Fruit fly (Drosophila melanogaster): ENCODE results near the gene CG7296.
A peak's percentile ranks its signal among the peaks of the same experiment; 100 is the strongest.

The CG7296 gene

DNA sequence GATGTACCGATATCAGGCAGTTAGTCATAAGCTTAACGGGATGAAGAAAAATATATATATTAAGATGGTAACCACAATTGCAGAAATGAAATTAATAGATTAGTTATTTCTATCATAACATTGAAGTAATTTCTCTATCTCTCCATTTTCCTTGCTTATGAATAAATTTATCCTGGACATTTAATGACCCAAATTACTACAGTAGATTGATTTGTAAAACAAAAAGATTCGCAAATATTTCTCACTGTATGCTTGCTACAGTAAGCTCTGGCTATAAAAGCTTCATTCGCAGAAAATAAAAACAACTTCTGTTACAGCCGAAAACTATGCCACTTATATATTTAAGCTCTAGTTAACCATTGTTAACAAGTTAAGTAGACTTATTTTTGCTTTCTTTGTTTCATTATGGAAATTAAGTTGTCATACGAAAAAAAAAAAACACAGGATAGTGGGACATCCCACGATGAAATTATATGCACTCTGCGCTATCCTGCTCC, 6.2 kb downstream of the CG7296 start, which contains the start of gene CG17105:
Gene CG17105, plus strand, starts transcription at position 447 of the 497 bp plus-strand sequence.
- peak; percentile 0 for TF ChIP-seq acj6 (GFP tag; optimal IDR thresholded peaks at IDR 0.05)
- no peak for TF ChIP-seq Lpt (GFP tag; optimal IDR thresholded peaks at IDR 0.05)
- 0 out of 3 replicates have a peak, but pooled peaks have one; percentile 18 for TF ChIP-seq CG8119 (GFP tag; IDR thresholded peaks at IDR 0.05)
- TF ChIP-seq CG3919 (GFP tag; optimal IDR thresholded peaks at IDR 0.05): peak; percentile 26
- peak; percentile 29 for TF ChIP-seq CG32006 (GFP tag; optimal IDR thresholded peaks at IDR 0.05)
- peak; percentile 61 for TF ChIP-seq CG15336 (GFP tag; IDR thresholded peaks at IDR 0.05)
- TF ChIP-seq Hr4 (GFP tag; optimal IDR thresholded peaks at IDR 0.05): peak; percentile 48
- TF ChIP-seq Eip78C (GFP tag): peak; percentile 69
- TF ChIP-seq CG4318 (GFP tag; optimal IDR thresholded peaks at IDR 0.05): no peak

dm6 chr2L:10679568-10679967, 7.3 kb downstream of the CG7296 start:
- TF ChIP-seq Eip75B (GFP tag; optimal IDR thresholded peaks at IDR 0.05) (no peak), cyc (GFP tag; optimal IDR thresholded peaks at IDR 0.05) (no peak), CG10631 (GFP tag; optimal IDR thresholded peaks at IDR 0.05) (no peak), CG9139 (GFP tag; optimal IDR thresholded peaks at IDR 0.05) (no peak), Ets96B (tag; optimal IDR thresholded peaks at IDR 0.05) (no peak), CG15336 (GFP tag; IDR thresholded peaks at IDR 0.05) (0 out of 2 replicates have a peak, but pooled peaks have one; percentile 30), Eip93F (GFP tag; optimal IDR thresholded peaks at IDR 0.05) (no peak), Lpt (GFP tag; optimal IDR thresholded peaks at IDR 0.05) (no peak), Hr4 (GFP tag; optimal IDR thresholded peaks at IDR 0.05) (peak; percentile 35), eg (GFP tag; IDR thresholded peaks at IDR 0.05) (no peak), CG3919 (GFP tag; optimal IDR thresholded peaks at IDR 0.05) (no peak), Eip78C (GFP tag) (peak; percentile 61), Sox15 (GFP tag; optimal IDR thresholded peaks at IDR 0.05) (no peak), CG31627 (GFP tag; optimal IDR thresholded peaks at IDR 0.05) (no peak), esn (GFP tag; optimal IDR thresholded peaks at IDR 0.05) (no peak), CG34406 (GFP tag; optimal IDR thresholded peaks at IDR 0.05) (no peak), fkh (GFP tag; optimal IDR thresholded peaks at IDR 0.05) (no peak), CG11902 (GFP tag; optimal IDR thresholded peaks at IDR 0.05) (no peak), pdm3 (GFP tag; optimal IDR thresholded peaks at IDR 0.05) (no peak), CG4318 (GFP tag; optimal IDR thresholded peaks at IDR 0.05) (no peak), Smox (GFP tag; optimal IDR thresholded peaks at IDR 0.05) (no peak), CG11762 (GFP tag; optimal IDR thresholded peaks at IDR 0.05; ENCODE audit: insufficient read depth) (no peak), achi (GFP tag; optimal IDR thresholded peaks at IDR 0.05) (no peak), Met (GFP tag; optimal IDR thresholded peaks at IDR 0.05) (peak; percentile 5), CG8119 (GFP tag; IDR thresholded peaks at IDR 0.05) (peak; percentile 31; the same call in 1 of the 3 replicates), CG7368 (GFP tag; optimal IDR thresholded peaks at IDR 0.05) (no peak), CG8632 (GFP tag; optimal IDR thresholded peaks at IDR 0.05) (no peak), dac (GFP tag; optimal IDR thresholded peaks at IDR 0.05) (no peak), topi (GFP tag; optimal IDR thresholded peaks at IDR 0.05) (no peak), CG16779 (tag; optimal IDR thresholded peaks at IDR 0.05) (no peak), Sox14 (GFP tag; optimal IDR thresholded peaks at IDR 0.05) (no peak), Gug (GFP tag; IDR thresholded peaks at IDR 0.05) (no peak), CG3032 (tag; optimal IDR thresholded peaks at IDR 0.05) (no peak), fd59A (GFP tag; optimal IDR thresholded peaks at IDR 0.05) (no peak), svp (GFP tag) (peak; percentile 59), salr (GFP tag; optimal IDR thresholded peaks at IDR 0.05) (no peak), CG6854 (GFP tag; optimal IDR thresholded peaks at IDR 0.05) (no peak), acj6 (GFP tag; optimal IDR thresholded peaks at IDR 0.05) (no peak), CG6792 (GFP tag; optimal IDR thresholded peaks at IDR 0.05) (no peak), CG6163 (GFP tag; IDR thresholded peaks at IDR 0.05) (0 out of 3 replicates have a peak, but pooled peaks have one; percentile 26), Hr38 (GFP tag; optimal IDR thresholded peaks at IDR 0.05) (no peak), spab (GFP tag; optimal IDR thresholded peaks at IDR 0.05) (no peak), CG32006 (GFP tag; optimal IDR thresholded peaks at IDR 0.05) (peak; percentile 16), lz (GFP tag; optimal IDR thresholded peaks at IDR 0.05) (no peak), Hr39 (GFP tag; optimal IDR thresholded peaks at IDR 0.05) (no peak), CG6808 (GFP tag; optimal IDR thresholded peaks at IDR 0.05) (no peak)
